Worm (Caenorhabditis elegans): Measurements from ENCODE around the gene his-69.

Gene his-69

ce11 chrIII:4058643-4059042, at the start of gene his-69:
Gene his-69 (minus strand): TSS chrIII:4058743.
- TF ChIP-seq dmd-4 (tag; optimal IDR thresholded peaks at IDR 0.05) (no peak), ceh-82 (tag; optimal IDR thresholded peaks at IDR 0.05) (no peak), lsy-2 (tag; optimal IDR thresholded peaks at IDR 0.05) (no peak), sem-4 (tag; optimal IDR thresholded peaks at IDR 0.05) (no peak), sma-9 (GFP tag; optimal IDR thresholded peaks at IDR 0.05) (no peak), sma-9 (tag; optimal IDR thresholded peaks at IDR 0.05) (no peak), lin-11 (tag; optimal IDR thresholded peaks at IDR 0.05) (no peak), unc-55 (GFP tag; optimal IDR thresholded peaks at IDR 0.05) (no peak), nhr-10 (tag; optimal IDR thresholded peaks at IDR 0.05) (no peak), nhr-237 (tag; optimal IDR thresholded peaks at IDR 0.05) (no peak), lin-39 (tag; optimal IDR thresholded peaks at IDR 0.05) (no peak), mdl-1 (tag; optimal IDR thresholded peaks at IDR 0.05) (no peak), skn-1 (tag; optimal IDR thresholded peaks at IDR 0.05) (no peak), ztf-1 (GFP tag; conservative IDR thresholded peaks at IDR 0.05) (no peak), sma-3 (GFP tag; optimal IDR thresholded peaks at IDR 0.05) (no peak), aly-2 (tag; optimal IDR thresholded peaks at IDR 0.05) (no peak), mbf-1 (tag; optimal IDR thresholded peaks at IDR 0.05) (no peak), lin-13 (GFP tag; optimal IDR thresholded peaks at IDR 0.05) (no peak), gmeb-1 (tag; optimal IDR thresholded peaks at IDR 0.05) (no peak), ceh-16 (tag; optimal IDR thresholded peaks at IDR 0.05) (no peak)

- TF ChIP-seq lin-11 (tag; optimal IDR thresholded peaks at IDR 0.05) (no peak), sem-4 (tag; optimal IDR thresholded peaks at IDR 0.05) (no peak), nhr-237 (tag; optimal IDR thresholded peaks at IDR 0.05) (no peak), crh-2 (tag; optimal IDR thresholded peaks at IDR 0.05) (no peak), C34F6.9 (tag; optimal IDR thresholded peaks at IDR 0.05) (no peak), lin-13 (GFP tag; optimal IDR thresholded peaks at IDR 0.05) (no peak), nhr-23 (tag; optimal IDR thresholded peaks at IDR 0.05) (no peak), gmeb-1 (tag; optimal IDR thresholded peaks at IDR 0.05) (no peak), peb-1 (tag; optimal IDR thresholded peaks at IDR 0.05) (no peak), nhr-129 (tag; optimal IDR thresholded peaks at IDR 0.05) (no peak), nhr-11 (tag; optimal IDR thresholded peaks at IDR 0.05) (no peak), snpc-4 (tag; optimal IDR thresholded peaks at IDR 0.05) (no peak), mbf-1 (tag; optimal IDR thresholded peaks at IDR 0.05) (no peak), unc-55 (GFP tag; optimal IDR thresholded peaks at IDR 0.05) (no peak), unc-39 (tag; optimal IDR thresholded peaks at IDR 0.05) (no peak), elt-1 (tag; optimal IDR thresholded peaks at IDR 0.05) (no peak), dmd-4 (tag; optimal IDR thresholded peaks at IDR 0.05) (no peak), ceh-16 (tag; optimal IDR thresholded peaks at IDR 0.05) (no peak)
Measured at ce11 chrIII:4107929-4108520, 49.5 kb upstream of the his-69 start.

ce11 chrIII:4107227-4107626, 48.7 kb upstream of the his-69 start:
- no peak for TF ChIP-seq F13H6.1 (tag; optimal IDR thresholded peaks at IDR 0.05)
- TF ChIP-seq nhr-129 (tag; optimal IDR thresholded peaks at IDR 0.05), result no peak
- no peak for TF ChIP-seq mdl-1 (tag; optimal IDR thresholded peaks at IDR 0.05)

ce11 chrIII:4106611-4107010, 48.1 kb upstream of the his-69 start:
- TF ChIP-seq fos-1 (tag; optimal IDR thresholded peaks at IDR 0.05) (no peak), ama-1 (optimal IDR thresholded peaks at IDR 0.05) (no peak), nhr-6 (tag; optimal IDR thresholded peaks at IDR 0.05) (no peak), elt-1 (tag; optimal IDR thresholded peaks at IDR 0.05) (no peak), unc-62 (GFP tag; optimal IDR thresholded peaks at IDR 0.05) (no peak), blmp-1 (tag; optimal IDR thresholded peaks at IDR 0.05; ENCODE audit: insufficient read depth) (no peak), F13H6.1 (tag; optimal IDR thresholded peaks at IDR 0.05) (no peak), ZK546.5 (tag; optimal IDR thresholded peaks at IDR 0.05) (no peak), nhr-129 (tag; optimal IDR thresholded peaks at IDR 0.05) (no peak)

ce11 chrIII:4103171-4103570, 44.6 kb upstream of the his-69 start:
- TF ChIP-seq lin-13 (GFP tag; optimal IDR thresholded peaks at IDR 0.05), result no peak
- no peak for TF ChIP-seq elt-3 (tag; optimal IDR thresholded peaks at IDR 0.05)
- TF ChIP-seq lin-39 (tag; optimal IDR thresholded peaks at IDR 0.05), result no peak
- TF ChIP-seq lin-11 (tag; optimal IDR thresholded peaks at IDR 0.05), result no peak
- TF ChIP-seq nhr-6 (tag; optimal IDR thresholded peaks at IDR 0.05), result no peak
- TF ChIP-seq ama-1 (optimal IDR thresholded peaks at IDR 0.05), result no peak
